Fruit fly (Drosophila melanogaster) whole organism, adult: ENCODE results near the gene CG17329.

Experiments used
- CG14711 ChIP-seq: fragments of 200-800 bp; sonication (Bioruptor generic); optimal IDR thresholded peaks from 2 replicates; lab custom pipeline; 2018; ENCODE audit warnings: missing biosample characterization, mild to moderate bottlenecking, missing genetic modification characterization, moderate library complexity
- cic ChIP-seq: fragments of 200-800 bp; sonication (Bioruptor generic); optimal IDR thresholded peaks from 2 replicates; lab custom pipeline; 2017; ENCODE audit warnings: missing biosample characterization, mild to moderate bottlenecking, missing genetic modification characterization, moderate library complexity
- pad ChIP-seq: fragments of 200-800 bp; sonication (Bioruptor generic); optimal IDR thresholded peaks from 3 replicates; lab custom pipeline; 2017; ENCODE audit warnings: missing biosample characterization, missing genetic modification characterization, mild to moderate bottlenecking, moderate library complexity, missing genetic modification reagents

DNA sequence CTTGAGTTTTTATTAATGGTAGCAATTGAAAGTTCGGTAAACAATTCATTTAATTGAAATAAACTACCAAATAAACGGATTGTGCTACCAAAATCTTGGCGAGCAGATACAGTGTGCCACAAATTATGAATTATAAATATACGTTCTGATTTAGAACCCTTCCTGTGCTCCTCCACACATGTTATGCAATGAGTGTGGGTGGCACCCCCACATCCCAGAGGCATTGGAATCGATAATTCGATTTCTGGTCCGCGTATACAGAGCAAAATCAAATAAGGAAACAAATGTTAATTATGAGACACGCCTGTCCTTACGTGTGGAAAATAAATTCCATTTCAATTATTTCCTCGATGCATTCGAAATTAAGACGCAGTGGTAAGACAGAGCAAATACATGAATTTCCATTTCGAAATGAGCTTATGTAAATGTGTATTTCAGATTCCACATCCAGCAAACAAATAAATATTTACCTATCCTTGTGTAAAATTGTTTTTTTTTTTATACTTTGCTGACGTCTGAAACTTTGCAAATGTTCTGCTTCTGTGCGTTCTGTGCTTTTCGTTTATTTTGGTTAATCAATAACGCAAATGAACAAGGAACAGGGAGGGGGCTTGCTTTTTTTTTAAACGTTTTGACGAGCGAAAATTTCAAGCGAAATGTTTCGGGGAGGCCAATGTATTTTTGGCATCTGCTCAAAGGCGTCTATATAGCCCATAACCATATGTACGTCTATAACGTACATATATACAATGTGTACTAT lies 31.0 kb downstream of the CG17329 start:
- TF ChIP-seq pad = no peak
- no peak for TF ChIP-seq cic (GFP tag; lab: Kevin White, UChicago)
- no peak for TF ChIP-seq CG14711
